Worm (Caenorhabditis elegans): ENCODE results near the gene F09E10.1.

ce11 chrX:1488775-1489174 lies 13.8 kb upstream of the F09E10.1 start:
- TF ChIP-seq unc-62 (GFP tag; optimal IDR thresholded peaks at IDR 0.05), result no peak
- no peak for TF ChIP-seq lin-13 (GFP tag; optimal IDR thresholded peaks at IDR 0.05)
- TF ChIP-seq nhr-25 (tag; optimal IDR thresholded peaks at IDR 0.05), result no peak
- no peak for TF ChIP-seq lsy-2 (tag; optimal IDR thresholded peaks at IDR 0.05)
- no peak for TF ChIP-seq fos-1 (tag; optimal IDR thresholded peaks at IDR 0.05)
